Fruit fly (Drosophila melanogaster): Measurements from ENCODE around the gene RYa-R.

The RYa-R gene

DNA sequence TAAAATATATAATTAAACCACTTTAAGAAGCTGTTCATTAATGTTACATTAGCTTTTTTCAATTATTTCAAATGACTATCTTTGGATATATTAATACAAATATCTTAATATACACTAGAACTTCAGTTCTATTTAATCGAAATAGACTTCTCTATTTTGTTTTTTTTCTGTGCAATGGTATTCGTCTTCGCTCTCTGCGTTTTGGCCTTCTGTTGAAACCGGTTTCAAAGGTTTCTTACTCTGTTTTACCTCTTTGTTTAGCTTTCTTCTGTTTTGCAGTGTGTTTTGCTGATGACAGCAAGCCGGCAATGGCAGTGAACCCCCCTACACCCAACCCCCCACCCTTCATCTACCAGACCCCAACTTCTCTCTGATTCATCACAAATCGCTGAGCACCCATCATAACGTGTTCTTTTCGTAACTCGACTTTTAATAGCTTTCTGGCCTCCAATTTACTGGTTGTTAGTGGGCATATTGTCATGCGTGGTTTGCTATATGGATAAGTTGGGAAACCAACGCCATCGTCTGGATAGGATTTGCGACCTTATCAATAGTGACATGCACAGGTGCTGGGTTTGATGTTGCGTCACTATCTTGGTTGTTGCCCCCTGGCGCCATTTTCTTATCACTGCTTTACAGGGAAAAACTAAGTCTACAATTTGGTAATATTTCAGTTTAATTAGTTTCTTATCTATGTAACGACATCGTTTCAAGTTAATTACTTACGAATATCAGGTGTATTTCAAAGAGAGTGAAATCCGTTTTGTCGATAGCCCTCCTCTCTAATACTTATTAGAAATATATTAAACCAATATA lies 27.7 kb upstream of the RYa-R start (continued):
- no peak for TF ChIP-seq insv (GFP tag; optimal IDR thresholded peaks at IDR 0.05)
- no peak for TF ChIP-seq p53 (GFP tag; optimal IDR thresholded peaks at IDR 0.05)
- peak; percentile 7; the same call in 1 of the 2 replicates for TF ChIP-seq Rfx (GFP tag; IDR thresholded peaks at IDR 0.05)
- TF ChIP-seq ara (GFP tag; IDR thresholded peaks at IDR 0.05) = no peak
- no peak for TF ChIP-seq nerfin-2 (GFP tag; IDR thresholded peaks at IDR 0.05; ENCODE audit: partially characterized antibody)
- no peak for TF ChIP-seq HLH3B (GFP tag; IDR thresholded peaks at IDR 0.05)
- TF ChIP-seq gcm (GFP tag; optimal IDR thresholded peaks at IDR 0.05) = peak; percentile 21
- TF ChIP-seq CG17359 (tag; optimal IDR thresholded peaks at IDR 0.05) = no peak
- no peak for TF ChIP-seq jing (GFP tag; optimal IDR thresholded peaks at IDR 0.05)
- TF ChIP-seq CG6791 (GFP tag; IDR thresholded peaks at IDR 0.05; ENCODE audit: partially characterized antibody) = no peak
- no peak for TF ChIP-seq CG12104 (GFP tag; optimal IDR thresholded peaks at IDR 0.05)
- no peak for TF ChIP-seq Bteb2 (GFP tag; optimal IDR thresholded peaks at IDR 0.05)
- TF ChIP-seq CG1024 (GFP tag; IDR thresholded peaks at IDR 0.05) = no peak
- TF ChIP-seq Oaz (GFP tag; IDR thresholded peaks at IDR 0.05) = no peak
- no peak for TF ChIP-seq vvl (GFP tag; IDR thresholded peaks at IDR 0.05)
- TF ChIP-seq Xbp1 (GFP tag; optimal IDR thresholded peaks at IDR 0.05) = peak; percentile 16
- TF ChIP-seq CG5953 (GFP tag; IDR thresholded peaks at IDR 0.05) = no peak
- no peak for TF ChIP-seq Myb (GFP tag; optimal IDR thresholded peaks at IDR 0.05)
- peak; percentile 10 for TF ChIP-seq CG2120 (GFP tag; optimal IDR thresholded peaks at IDR 0.05)
- TF ChIP-seq CG17328 (GFP tag; IDR thresholded peaks at IDR 0.05) = 0 out of 2 replicates have a peak, but pooled peaks have one; percentile 26
- TF ChIP-seq Fer1 (GFP tag; optimal IDR thresholded peaks at IDR 0.05) = no peak
- peak; percentile 86 for TF ChIP-seq mirr (GFP tag; optimal IDR thresholded peaks at IDR 0.05)
- TF ChIP-seq Lpt (GFP tag; optimal IDR thresholded peaks at IDR 0.05) = no peak
- TF ChIP-seq CG10959 (GFP tag; IDR thresholded peaks at IDR 0.05) = no peak
- TF ChIP-seq Spps (tag; optimal IDR thresholded peaks at IDR 0.05) = no peak
- no peak for TF ChIP-seq CG14441 (GFP tag; IDR thresholded peaks at IDR 0.05)
- no peak for TF ChIP-seq sima (GFP tag; optimal IDR thresholded peaks at IDR 0.05)
- TF ChIP-seq gsb (GFP tag; IDR thresholded peaks at IDR 0.05) = peak; percentile 46; the same call in 1 of the 2 replicates
- peak; percentile 39 for TF ChIP-seq CG2678 (tag; optimal IDR thresholded peaks at IDR 0.05)
- TF ChIP-seq CG6854 (GFP tag; optimal IDR thresholded peaks at IDR 0.05) = no peak
- 0 out of 2 replicates have a peak, but pooled peaks have one; percentile 18 for TF ChIP-seq Ptx1 (GFP tag; IDR thresholded peaks at IDR 0.05)
- no peak for TF ChIP-seq Bgb (GFP tag; IDR thresholded peaks at IDR 0.05; ENCODE audit: partially characterized antibody)
- no peak for TF ChIP-seq BtbVII (GFP tag; optimal IDR thresholded peaks at IDR 0.05)
- no peak for TF ChIP-seq crp (GFP tag; optimal IDR thresholded peaks at IDR 0.05)
- no peak for TF ChIP-seq Asciz (GFP tag; optimal IDR thresholded peaks at IDR 0.05)
- TF ChIP-seq CG9727 (GFP tag; optimal IDR thresholded peaks at IDR 0.05) = no peak
- TF ChIP-seq CG34224 (GFP tag; IDR thresholded peaks at IDR 0.05; ENCODE audit: partially characterized antibody) = no peak
- no peak for TF ChIP-seq CG8944 (GFP tag; optimal IDR thresholded peaks at IDR 0.05)
- TF ChIP-seq CG30403 (GFP tag; optimal IDR thresholded peaks at IDR 0.05) = peak; percentile 24
- TF ChIP-seq Dbx (GFP tag; IDR thresholded peaks at IDR 0.05) = no peak
- TF ChIP-seq bigmax (GFP tag; optimal IDR thresholded peaks at IDR 0.05) = no peak
- TF ChIP-seq CG10431 (GFP tag; optimal IDR thresholded peaks at IDR 0.05) = peak; percentile 10
- no peak for TF ChIP-seq CG7372 (GFP tag; IDR thresholded peaks at IDR 0.05)
- TF ChIP-seq dm (GFP tag; optimal IDR thresholded peaks at IDR 0.05) = no peak
- peak; percentile 7 for TF ChIP-seq CG12659 (GFP tag; optimal IDR thresholded peaks at IDR 0.05)
- peak; percentile 36 for TF ChIP-seq Sox102F (GFP tag; optimal IDR thresholded peaks at IDR 0.05)
- no peak for TF ChIP-seq lbe (GFP tag; optimal IDR thresholded peaks at IDR 0.05)
- no peak for TF ChIP-seq sc (optimal IDR thresholded peaks at IDR 0.05)
- no peak for TF ChIP-seq sc (GFP tag; optimal IDR thresholded peaks at IDR 0.05)
- 0 out of 2 replicates have a peak, but pooled peaks have one; percentile 16 for TF ChIP-seq E2f2 (GFP tag; IDR thresholded peaks at IDR 0.05)

All from whole organism, embryonic.